Worm (Caenorhabditis elegans) whole organism, mixed stage, embryonic: Measurements from ENCODE around the gene M28.10.

Experiments
- M03D4.4 ChIP-seq: sonication (generic microtip); optimal IDR thresholded peaks from 2 replicates; lab custom pipeline; 2017; ENCODE audit warnings: mild to moderate bottlenecking, missing genetic modification characterization, missing compliant biosample characterization
- bed-3 ChIP-seq: fragments of 200-800 bp; sonication (Bioruptor generic); optimal IDR thresholded peaks from 3 replicates; lab custom pipeline; 2018; ENCODE audit warnings: mild to moderate bottlenecking, missing genetic modification characterization, moderate library complexity, missing compliant biosample characterization
- blmp-1 ChIP-seq: fragments of 150-350 bp; optimal IDR thresholded peaks from 2 replicates; lab custom pipeline; 2014; ENCODE audit warnings: missing biosample characterization, missing genetic modification characterization
- ceh-39 ChIP-seq: fragments of 150-350 bp; optimal IDR thresholded peaks from 2 replicates; lab custom pipeline; 2014; ENCODE audit warnings: missing biosample characterization, missing genetic modification characterization
- ceh-43 ChIP-seq: fragments of 200-800 bp; sonication (Bioruptor generic); optimal IDR thresholded peaks from 2 replicates; lab custom pipeline; 2018; ENCODE audit warnings: mild to moderate bottlenecking, missing genetic modification characterization, moderate library complexity, missing compliant biosample characterization
- ceh-83 ChIP-seq: fragments of 200-800 bp; sonication (Bioruptor generic); optimal IDR thresholded peaks from 2 replicates; lab custom pipeline; 2018; ENCODE audit warnings: mild to moderate bottlenecking, missing genetic modification characterization, missing compliant biosample characterization
- ces-1 ChIP-seq: fragments of 150-350 bp; optimal IDR thresholded peaks from 2 replicates; lab custom pipeline; 2014; ENCODE audit warnings: missing biosample characterization, missing genetic modification reagents, missing genetic modification characterization
- cnd-1 ChIP-seq: fragments of 200-800 bp; sonication (Bioruptor generic); optimal IDR thresholded peaks from 2 replicates; lab custom pipeline; 2018; ENCODE audit warnings: mild to moderate bottlenecking, missing genetic modification characterization, missing compliant biosample characterization
- drap-1 ChIP-seq: fragments of 200-800 bp; sonication (Bioruptor generic); optimal IDR thresholded peaks from 3 replicates; lab custom pipeline; 2018; ENCODE audit warnings: mild to moderate bottlenecking, missing genetic modification characterization, missing compliant biosample characterization
- elt-1 ChIP-seq: sonication (generic microtip); optimal IDR thresholded peaks from 2 replicates; lab custom pipeline; 2017; ENCODE audit warnings: missing genetic modification characterization, mild to moderate bottlenecking, missing compliant biosample characterization, antibody characterized with exemption, moderate library complexity, borderline replicate concordance; ENCODE audit not compliant: insufficient read depth
- elt-3 ChIP-seq: fragments of 150-350 bp; optimal IDR thresholded peaks from 2 replicates; lab custom pipeline; 2014; ENCODE audit warnings: missing biosample characterization, missing genetic modification characterization
- ham-2 ChIP-seq: fragments of 200-800 bp; sonication (Bioruptor generic); optimal IDR thresholded peaks from 2 replicates; lab custom pipeline; 2018; ENCODE audit warnings: mild to moderate bottlenecking, missing genetic modification characterization, missing compliant biosample characterization
- hlh-1 ChIP-seq: fragments of 150-350 bp; optimal IDR thresholded peaks from 2 replicates; lab custom pipeline; 2014; ENCODE audit warnings: missing biosample characterization, missing genetic modification reagents, missing genetic modification characterization
- lin-32 ChIP-seq: fragments of 200-800 bp; sonication (Bioruptor generic); optimal IDR thresholded peaks from 2 replicates; lab custom pipeline; 2018; ENCODE audit warnings: mild to moderate bottlenecking, missing genetic modification characterization, missing compliant biosample characterization
- lsy-2 ChIP-seq: fragments of 150-350 bp; optimal IDR thresholded peaks from 2 replicates; lab custom pipeline; 2014; ENCODE audit warnings: missing biosample characterization, missing genetic modification characterization
- mab-5 ChIP-seq: fragments of 150-350 bp; optimal IDR thresholded peaks from 2 replicates; lab custom pipeline; 2014; ENCODE audit warnings: missing biosample characterization, missing genetic modification characterization
- mep-1 ChIP-seq: fragments of 150-350 bp; optimal IDR thresholded peaks from 2 replicates; lab custom pipeline; 2017; ENCODE audit warnings: missing biosample characterization, missing genetic modification reagents, missing genetic modification characterization, inconsistent platforms
- mls-2 ChIP-seq: sonication (generic microtip); optimal IDR thresholded peaks from 2 replicates; lab custom pipeline; 2016; ENCODE audit warnings: mild to moderate bottlenecking, missing genetic modification characterization, moderate library complexity, missing compliant biosample characterization
- nhr-12 ChIP-seq: fragments of 150-350 bp; optimal IDR thresholded peaks from 2 replicates; lab custom pipeline; 2014; ENCODE audit warnings: missing biosample characterization, missing genetic modification characterization
- nhr-2 ChIP-seq: fragments of 150-350 bp; optimal IDR thresholded peaks from 2 replicates; lab custom pipeline; 2014; ENCODE audit warnings: missing biosample characterization, missing genetic modification characterization
- nhr-237 ChIP-seq: fragments of 150-350 bp; optimal IDR thresholded peaks from 2 replicates; lab custom pipeline; 2014; ENCODE audit warnings: missing biosample characterization, missing genetic modification characterization
- nhr-28 ChIP-seq: fragments of 150-350 bp; optimal IDR thresholded peaks from 2 replicates; lab custom pipeline; 2014; ENCODE audit warnings: missing biosample characterization, missing genetic modification characterization
- nhr-76 ChIP-seq: sonication (generic microtip); optimal IDR thresholded peaks from 2 replicates; lab custom pipeline; 2017; ENCODE audit warnings: missing biosample characterization, missing genetic modification characterization
- sem-2 ChIP-seq: fragments of 200-800 bp; sonication (Bioruptor generic); optimal IDR thresholded peaks from 2 replicates; lab custom pipeline; 2018; ENCODE audit warnings: mild to moderate bottlenecking, missing genetic modification characterization, missing compliant biosample characterization
- snpc-4 ChIP-seq: fragments of 150-350 bp; optimal IDR thresholded peaks from 2 replicates; lab custom pipeline; 2014; ENCODE audit warnings: missing biosample characterization, missing genetic modification characterization
- sptf-1 ChIP-seq: sonication (generic microtip); optimal IDR thresholded peaks from 2 replicates; lab custom pipeline; 2017; ENCODE audit warnings: mild to moderate bottlenecking, missing genetic modification characterization, moderate library complexity, missing compliant biosample characterization
- tbx-8 ChIP-seq: fragments of 200-800 bp; sonication (Bioruptor generic); optimal IDR thresholded peaks from 2 replicates; lab custom pipeline; 2018; ENCODE audit warnings: mild to moderate bottlenecking, missing genetic modification characterization, moderate library complexity, missing compliant biosample characterization
- unc-120 ChIP-seq: sonication (generic microtip); optimal IDR thresholded peaks from 2 replicates; lab custom pipeline; 2017; ENCODE audit warnings: missing genetic modification characterization, missing compliant biosample characterization; ENCODE audit not compliant: poor library complexity, severe bottlenecking
- unc-39 ChIP-seq: fragments of 150-350 bp; optimal IDR thresholded peaks from 2 replicates; lab custom pipeline; 2014; ENCODE audit warnings: missing biosample characterization, missing genetic modification characterization
- unc-62 ChIP-seq: fragments of 150-350 bp; optimal IDR thresholded peaks from 2 replicates; lab custom pipeline; 2014; ENCODE audit warnings: missing biosample characterization, missing genetic modification reagents, missing genetic modification characterization
- zip-8 ChIP-seq: fragments of 150-350 bp; optimal IDR thresholded peaks from 2 replicates; lab custom pipeline; 2014; ENCODE audit warnings: missing biosample characterization, missing genetic modification characterization
- ztf-11 ChIP-seq: fragments of 150-350 bp; optimal IDR thresholded peaks from 2 replicates; lab custom pipeline; 2014; ENCODE audit warnings: missing biosample characterization, missing genetic modification characterization

The M28.10 gene

ce11 chrII:10675302-10675701 lies 28.0 kb downstream of the M28.10 start, which contains the start of gene ptb-1:
ptb-1 (plus strand) TSS chrII:10675602.
- no peak for TF ChIP-seq ceh-39
- no peak for TF ChIP-seq M03D4.4 (tag; lab: Kevin White, UChicago)
- no peak for TF ChIP-seq nhr-76
- TF ChIP-seq lin-32 = no peak
- TF ChIP-seq drap-1 (GFP tag; lab: Kevin White, UChicago) = no peak
- no peak for TF ChIP-seq elt-1 (tag; lab: Kevin White, UChicago)
- TF ChIP-seq sptf-1 (tag; lab: Kevin White, UChicago) = no peak
- TF ChIP-seq hlh-1 (tag; lab: Kevin White, UChicago) = no peak
- no peak for TF ChIP-seq unc-62
- no peak for TF ChIP-seq ceh-43
- no peak for TF ChIP-seq nhr-237 (tag; lab: Kevin White, UChicago)
- no peak for TF ChIP-seq tbx-8
- TF ChIP-seq mab-5 (tag; lab: Kevin White, UChicago) = no peak
- no peak for TF ChIP-seq nhr-2 (tag; lab: Kevin White, UChicago)
- TF ChIP-seq unc-120 (tag; lab: Kevin White, UChicago) = no peak
- no peak for TF ChIP-seq snpc-4 (tag; lab: Kevin White, UChicago)
- TF ChIP-seq unc-39 (tag; lab: Kevin White, UChicago) = no peak
- no peak for TF ChIP-seq ceh-83 (GFP tag; lab: Kevin White, UChicago)

- TF ChIP-seq ces-1 = peak; percentile 1
- TF ChIP-seq bed-3 (GFP tag; lab: Kevin White, UChicago) = no peak
These were observed 32.8 kb downstream of the M28.10 start for ce11 chrII:10680130-10680529.

DNA sequence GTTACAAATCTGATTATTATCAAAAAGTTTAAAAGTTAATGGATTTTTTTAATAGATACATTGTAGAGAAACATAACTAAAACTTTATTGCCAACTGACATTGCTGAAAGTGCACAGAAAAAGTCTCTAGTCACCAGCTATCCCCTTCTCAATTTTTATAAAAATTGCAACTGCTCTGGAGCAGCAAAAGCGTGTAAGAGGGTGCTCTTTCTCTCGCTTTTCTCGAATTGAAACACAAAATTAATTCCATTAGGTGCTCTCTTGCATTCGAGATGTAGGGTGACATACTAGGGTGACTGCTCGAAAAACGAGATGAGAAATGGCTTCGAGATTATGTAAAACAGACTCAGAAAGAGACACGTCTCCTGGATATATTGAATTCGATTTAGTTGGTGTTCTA lies 33.3 kb downstream of the M28.10 start:
- TF ChIP-seq ces-1 = peak; percentile 63
- no peak for TF ChIP-seq snpc-4 (tag; lab: Kevin White, UChicago)
- TF ChIP-seq lsy-2 (tag; lab: Kevin White, UChicago) = no peak
- no peak for TF ChIP-seq ztf-11

DNA sequence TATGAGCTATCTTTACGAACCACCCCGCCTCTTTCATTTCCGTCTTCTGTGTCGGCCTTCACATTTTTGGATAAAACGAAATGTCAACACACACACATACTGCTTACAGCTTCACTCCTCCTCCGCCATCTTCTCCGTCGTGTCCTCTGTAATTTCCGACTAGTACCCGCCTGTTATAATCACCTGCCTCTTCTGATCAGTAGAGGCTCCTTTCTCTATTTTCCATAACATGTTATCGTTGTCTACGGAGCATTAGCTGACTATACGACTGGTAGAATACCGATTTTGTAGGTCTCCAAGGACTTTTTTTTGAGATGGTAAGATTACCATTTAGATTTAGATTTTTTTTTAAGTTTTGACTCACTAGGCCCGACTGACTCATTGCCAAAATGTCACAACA lies 37.6 kb downstream of the M28.10 start:
- no peak for TF ChIP-seq drap-1 (GFP tag; lab: Kevin White, UChicago)
- TF ChIP-seq mab-5 (tag; lab: Kevin White, UChicago) = no peak
- TF ChIP-seq blmp-1 (tag; lab: Kevin White, UChicago) = no peak
- TF ChIP-seq M03D4.4 (tag; lab: Kevin White, UChicago) = no peak
- no peak for TF ChIP-seq ham-2 (GFP tag; lab: Kevin White, UChicago)
- no peak for TF ChIP-seq unc-39 (tag; lab: Kevin White, UChicago)

DNA sequence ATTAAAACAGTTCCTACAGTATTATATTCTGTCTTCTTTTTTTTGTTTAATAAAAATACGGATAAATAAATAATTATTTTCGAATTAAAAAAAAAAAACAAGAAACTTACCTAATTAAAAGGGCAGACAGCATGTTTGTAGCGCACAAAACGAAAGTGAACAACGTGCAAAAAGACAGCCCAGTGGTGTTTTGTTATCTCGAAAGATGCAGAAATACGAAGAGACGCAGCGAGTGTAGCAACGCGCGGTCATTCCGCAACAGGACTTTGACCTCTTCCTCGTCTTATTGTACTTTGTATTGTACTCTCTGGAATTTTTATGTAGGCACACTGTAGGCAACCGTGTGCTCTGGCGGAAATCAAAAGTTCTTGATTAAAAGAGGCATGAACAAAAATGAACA lies 46.3 kb downstream of the M28.10 start, which contains the start of gene gbh-1:
Gene gbh-1 (minus strand): TSS at position 149 of the 400 bp plus-strand sequence.
- TF ChIP-seq sem-2 (GFP tag; lab: Kevin White, UChicago) (no peak), mep-1 (tag; lab: Kevin White, UChicago) (no peak), cnd-1 (tag; lab: Kevin White, UChicago) (no peak), elt-1 (tag; lab: Kevin White, UChicago) (no peak), unc-62 (no peak), nhr-12 (tag; lab: Kevin White, UChicago) (no peak), nhr-237 (tag; lab: Kevin White, UChicago) (no peak), mls-2 (tag; lab: Kevin White, UChicago) (no peak), bed-3 (GFP tag; lab: Kevin White, UChicago) (no peak), ceh-43 (no peak), elt-3 (tag; lab: Kevin White, UChicago) (no peak), ham-2 (GFP tag; lab: Kevin White, UChicago) (no peak), mab-5 (tag; lab: Kevin White, UChicago) (no peak), ceh-83 (GFP tag; lab: Kevin White, UChicago) (no peak), zip-8 (tag; lab: Kevin White, UChicago) (no peak), nhr-28 (tag; lab: Kevin White, UChicago) (no peak), ceh-39 (no peak), hlh-1 (tag; lab: Kevin White, UChicago) (no peak), blmp-1 (tag; lab: Kevin White, UChicago) (no peak)
